Worm (Caenorhabditis elegans) whole organism, young adult: Measurements from ENCODE around the gene gdh-1.
A peak's percentile ranks its signal among the peaks of the same experiment; 100 is the strongest.

Source experiments
- B0035.1 ChIP-seq: sonication (generic microtip); optimal IDR thresholded peaks from 2 replicates; lab custom pipeline; 2016; ENCODE audit warnings: missing genetic modification characterization, mild to moderate bottlenecking, missing compliant biosample characterization, missing genotype, missing genetic modification reagents
- C06A6.2 ChIP-seq: fragments of 200-800 bp; sonication (Bioruptor generic); conservative IDR thresholded peaks from 2 replicates; pipeline ENCODE4 v1.3.6; 2022; ENCODE audit warnings: missing genetic modification characterization, missing compliant biosample characterization
- C17E4.6 ChIP-seq: fragments of 200-800 bp; sonication (Bioruptor generic); IDR thresholded peaks from 2 replicates; pipeline ENCODE4 v1.3.6; 2022; ENCODE audit warnings: missing genetic modification reagents, missing genetic modification characterization, missing compliant biosample characterization
- D2030.7 ChIP-seq: fragments of 200-800 bp; sonication (Bioruptor generic); IDR thresholded peaks from 2 replicates; pipeline ENCODE4 v1.3.6; 2022; ENCODE audit warnings: missing genetic modification reagents, missing genetic modification characterization, missing compliant biosample characterization
- F52B5.7 ChIP-seq: sonication (generic microtip); optimal IDR thresholded peaks from 2 replicates; lab custom pipeline; 2016; ENCODE audit warnings: mild to moderate bottlenecking, missing genetic modification characterization, missing compliant biosample characterization
- K11D2.4 ChIP-seq: fragments of 200-800 bp; sonication (Bioruptor generic); IDR thresholded peaks from 2 replicates; pipeline ENCODE4 v1.3.6; 2022; ENCODE audit warnings: missing genetic modification reagents, missing genetic modification characterization, missing compliant biosample characterization
- K12H6.12 ChIP-seq: fragments of 200-800 bp; sonication (Bioruptor generic); optimal IDR thresholded peaks from 2 replicates; lab custom pipeline; 2018; ENCODE audit warnings: mild to moderate bottlenecking, missing genetic modification characterization, missing compliant biosample characterization
- Y53F4B.3 ChIP-seq: fragments of 200-800 bp; sonication (Bioruptor generic); IDR thresholded peaks from 2 replicates; pipeline ENCODE4 v1.3.6; 2022; ENCODE audit warnings: missing genetic modification reagents, missing genetic modification characterization, missing compliant biosample characterization
- Y95B8A.8 ChIP-seq: fragments of 200-800 bp; sonication (Bioruptor generic); IDR thresholded peaks from 2 replicates; pipeline ENCODE4 v1.3.6; 2022; ENCODE audit warnings: missing genetic modification reagents, missing genetic modification characterization, missing compliant biosample characterization
- attf-5 ChIP-seq: fragments of 200-800 bp; sonication (Bioruptor generic); optimal IDR thresholded peaks from 2 replicates; lab custom pipeline; 2018; ENCODE audit warnings: mild to moderate bottlenecking, missing genetic modification characterization, missing compliant biosample characterization
- cebp-2 ChIP-seq: fragments of 200-800 bp; sonication (Bioruptor generic); IDR thresholded peaks from 2 replicates; pipeline ENCODE4 v1.3.6; 2022; ENCODE audit warnings: missing genetic modification characterization, missing compliant biosample characterization
- ceh-27 ChIP-seq: fragments of 200-800 bp; sonication (Bioruptor generic); optimal IDR thresholded peaks from 2 replicates; lab custom pipeline; 2018; ENCODE audit warnings: mild to moderate bottlenecking, missing genetic modification characterization, moderate library complexity, missing compliant biosample characterization
- ceh-40 ChIP-seq: fragments of 200-800 bp; sonication (Bioruptor generic); IDR thresholded peaks from 2 replicates; pipeline ENCODE4 v1.3.6; 2022; ENCODE audit warnings: missing genetic modification characterization, missing compliant biosample characterization
- ceh-79 ChIP-seq: sonication (generic microtip); optimal IDR thresholded peaks from 2 replicates; lab custom pipeline; 2017; ENCODE audit warnings: mild to moderate bottlenecking, missing genetic modification characterization, missing compliant biosample characterization
- chd-7 ChIP-seq: sonication (generic microtip); optimal IDR thresholded peaks from 2 replicates; lab custom pipeline; 2016; ENCODE audit warnings: mild to moderate bottlenecking, missing genetic modification characterization, moderate library complexity, missing compliant biosample characterization
- die-1 ChIP-seq: sonication (generic microtip); optimal IDR thresholded peaks from 2 replicates; lab custom pipeline; 2016; ENCODE audit warnings: missing genotype, mild to moderate bottlenecking, missing genetic modification characterization, missing compliant biosample characterization
- egl-18 ChIP-seq: fragments of 200-800 bp; sonication (Bioruptor generic); IDR thresholded peaks from 2 replicates; pipeline ENCODE4 v1.3.6; 2022; ENCODE audit warnings: missing genetic modification reagents, missing genetic modification characterization, missing compliant biosample characterization
- fkh-3 ChIP-seq: sonication (generic microtip); optimal IDR thresholded peaks from 2 replicates; lab custom pipeline; 2016; ENCODE audit warnings: mild to moderate bottlenecking, missing genetic modification characterization, missing compliant biosample characterization
- hmg-1.2 ChIP-seq: fragments of 200-800 bp; sonication (Bioruptor generic); IDR thresholded peaks from 2 replicates; pipeline ENCODE4 v1.3.6; 2022; ENCODE audit warnings: missing genetic modification reagents, missing genetic modification characterization, missing compliant biosample characterization
- hmg-20 ChIP-seq: fragments of 200-800 bp; sonication (Bioruptor generic); IDR thresholded peaks from 2 replicates; pipeline ENCODE4 v1.3.6; 2022; ENCODE audit warnings: missing genetic modification reagents, missing genetic modification characterization, missing compliant biosample characterization
- let-607 ChIP-seq, 2 experiments: fragments of 200-800 bp in 1 of 2; sonication (Bioruptor generic) in 1 of 2; sonication (generic microtip) in 1 of 2; optimal IDR thresholded peaks; 2 replicates each; lab custom pipeline; 2016 to 2018; ENCODE audit warnings: mild to moderate bottlenecking in 2 of 2, missing compliant biosample characterization in 2 of 2, missing genetic modification characterization in 2 of 2, moderate library complexity in 2 of 2, missing genotype in 1 of 2
- lin-40 ChIP-seq: sonication (generic microtip); optimal IDR thresholded peaks from 2 replicates; lab custom pipeline; 2016; ENCODE audit warnings: missing genetic modification characterization, mild to moderate bottlenecking, missing compliant biosample characterization, missing genotype, missing genetic modification reagents
- lin-54 ChIP-seq: fragments of 200-800 bp; sonication (Bioruptor generic); optimal IDR thresholded peaks from 2 replicates; lab custom pipeline; 2018; ENCODE audit warnings: mild to moderate bottlenecking, missing genetic modification characterization, missing compliant biosample characterization
- lsl-1 ChIP-seq: fragments of 200-800 bp; sonication (Bioruptor generic); optimal IDR thresholded peaks from 2 replicates; lab custom pipeline; 2018; ENCODE audit warnings: mild to moderate bottlenecking, missing genetic modification characterization, moderate library complexity, missing compliant biosample characterization
- mes-4 ChIP-seq: sonication (generic microtip); optimal IDR thresholded peaks from 2 replicates; lab custom pipeline; 2016; ENCODE audit warnings: missing genotype, missing genetic modification characterization, missing compliant biosample characterization
- nfya-2 ChIP-seq: fragments of 200-800 bp; sonication (Bioruptor generic); IDR thresholded peaks from 2 replicates; pipeline ENCODE4 v1.3.6; 2022; ENCODE audit warnings: missing genetic modification reagents, missing genetic modification characterization, missing compliant biosample characterization
- nhr-179 ChIP-seq: sonication (generic microtip); optimal IDR thresholded peaks from 2 replicates; lab custom pipeline; 2016; ENCODE audit warnings: mild to moderate bottlenecking, missing genetic modification characterization, missing compliant biosample characterization
- nhr-90 ChIP-seq: sonication (generic microtip); optimal IDR thresholded peaks from 2 replicates; lab custom pipeline; 2016; ENCODE audit warnings: missing genotype, mild to moderate bottlenecking, missing genetic modification characterization, missing compliant biosample characterization
- pha-4 ChIP-seq: fragments of 150-350 bp; sonication (generic microtip); optimal IDR thresholded peaks from 2 replicates; lab custom pipeline; 2014; ENCODE audit warnings: missing biosample characterization, missing genetic modification reagents, missing genetic modification characterization
- snpc-1.3 ChIP-seq: sonication (generic microtip); optimal IDR thresholded peaks from 2 replicates; lab custom pipeline; 2017; ENCODE audit warnings: missing genetic modification characterization, mild to moderate bottlenecking, missing compliant biosample characterization, antibody characterized with exemption, moderate library complexity, missing genotype, missing genetic modification reagents; ENCODE audit not compliant: insufficient read depth
- sptf-2 ChIP-seq: fragments of 200-800 bp; sonication (Bioruptor generic); optimal IDR thresholded peaks from 2 replicates; lab custom pipeline; 2018; ENCODE audit warnings: mild to moderate bottlenecking, missing genetic modification characterization, missing compliant biosample characterization
- ztf-22 ChIP-seq: fragments of 200-800 bp; sonication (Bioruptor generic); optimal IDR thresholded peaks from 2 replicates; lab custom pipeline; 2018; ENCODE audit warnings: mild to moderate bottlenecking, missing genetic modification characterization, moderate library complexity, missing compliant biosample characterization
- ztf-3 ChIP-seq: fragments of 200-800 bp; sonication (Bioruptor generic); optimal IDR thresholded peaks from 2 replicates; lab custom pipeline; 2018; ENCODE audit warnings: mild to moderate bottlenecking, missing genetic modification characterization, missing compliant biosample characterization

The gdh-1 gene

ce11 chrIV:11938554-11938953 lies 14.5 kb upstream of the gdh-1 start:
- TF ChIP-seq K11D2.4 (GFP tag; lab: Robert Waterston, UW) (0 out of 2 replicates have a peak, but pooled peaks have one; percentile 43), K12H6.12 (tag; lab: Kevin White, UChicago) (no peak)
- TF ChIP-seq, all 124 proteins: peak for 1

- TF ChIP-seq cebp-2 (GFP tag; lab: Robert Waterston, UW) (no peak), ceh-27 (no peak), lin-40 (no peak), ztf-22 (GFP tag; lab: Kevin White, UChicago) (no peak), mes-4 (tag; lab: Kevin White, UChicago) (no peak), F52B5.7 (tag; lab: Kevin White, UChicago) (no peak), lsl-1 (no peak), C06A6.2 (GFP tag; lab: Robert Waterston, UW) (no peak), let-607 (tag; optimal IDR thresholded peaks at IDR 0.05; lab: Kevin White, UChicago) (no peak)
Measured at ce11 chrIV:11942313-11942712, 10.7 kb upstream of the gdh-1 start, which contains the start of gene ZK829.1. Gene ZK829.1, minus strand, starts transcription at chrIV:11942413.

- no peak for TF ChIP-seq Y53F4B.3
- no peak for TF ChIP-seq fkh-3 (tag; lab: Kevin White, UChicago)
- TF ChIP-seq ceh-40 (GFP tag; lab: Robert Waterston, UW), result no peak
- TF ChIP-seq Y95B8A.8 (GFP tag; lab: Robert Waterston, UW), result no peak
Measured at ce11 chrIV:11945621-11946020, 7.4 kb upstream of the gdh-1 start, which contains the start of gene ZK829.3. Gene ZK829.3, minus strand, starts transcription at chrIV:11945721.

ce11 chrIV:11949717-11950116 lies 3.3 kb upstream of the gdh-1 start, which contains the start of gene hdl-1:
Gene hdl-1, minus strand, starts transcription at chrIV:11949817.
- TF ChIP-seq snpc-1.3 (tag; lab: Kevin White, UChicago), result no peak
- TF ChIP-seq mes-4 (tag; lab: Kevin White, UChicago), result no peak
- no peak for TF ChIP-seq ceh-79
- TF ChIP-seq nhr-90, result no peak
- TF ChIP-seq die-1 (tag; lab: Kevin White, UChicago), result no peak

- TF ChIP-seq lin-54 (GFP tag; lab: Kevin White, UChicago), result no peak
- TF ChIP-seq hmg-1.2 (GFP tag; lab: Robert Waterston, UW), result no peak
- no peak for TF ChIP-seq attf-5 (GFP tag; lab: Kevin White, UChicago)
- TF ChIP-seq nfya-2 (GFP tag; lab: Robert Waterston, UW), result no peak
- no peak for TF ChIP-seq egl-18 (GFP tag; lab: Robert Waterston, UW)
- TF ChIP-seq sptf-2 (GFP tag; lab: Kevin White, UChicago), result no peak
- TF ChIP-seq C17E4.6 (GFP tag; lab: Robert Waterston, UW), result no peak
- no peak for TF ChIP-seq fkh-3 (tag; lab: Kevin White, UChicago)
- TF ChIP-seq lin-40, result no peak
- TF ChIP-seq B0035.1 (tag; lab: Kevin White, UChicago), result no peak
- TF ChIP-seq chd-7, result no peak
- TF ChIP-seq ztf-3 (GFP tag; lab: Kevin White, UChicago), result no peak
- TF ChIP-seq D2030.7 (GFP tag; lab: Robert Waterston, UW), result no peak
- no peak for TF ChIP-seq K12H6.12 (tag; lab: Kevin White, UChicago)
- TF ChIP-seq pha-4 (tag; lab: Kevin White, UChicago), result no peak
- TF ChIP-seq nhr-179 (tag; lab: Kevin White, UChicago), result no peak
- no peak for TF ChIP-seq hmg-20 (GFP tag; lab: Robert Waterston, UW)
Measured at ce11 chrIV:11950270-11950669, 2.8 kb upstream of the gdh-1 start, which contains the start of gene tbx-36. Gene tbx-36, plus strand, starts transcription at chrIV:11950570.
